Fruit fly (Drosophila melanogaster) whole organism, embryonic: ENCODE measurements around the gene CG7367.

Source experiments
- Adf1 ChIP-seq: fragments of 200-800 bp; sonication (Bioruptor generic); IDR thresholded peaks from 2 replicates; pipeline ENCODE4 v1.3.6; 2022; ENCODE audit warnings: missing biosample characterization, missing genetic modification characterization
- Aef1 ChIP-seq: fragments of 200-800 bp; sonication (Bioruptor generic); IDR thresholded peaks from 3 replicates; pipeline ENCODE4 v1.3.6; 2022; ENCODE audit warnings: missing biosample characterization, missing genetic modification characterization
- Atf6 ChIP-seq: fragments of 200-800 bp; sonication (Bioruptor generic); IDR thresholded peaks from 2 replicates; pipeline ENCODE4 v1.3.6; 2022; ENCODE audit warnings: missing biosample characterization, missing genetic modification characterization
- CG11247 ChIP-seq: fragments of 200-800 bp; sonication (Bioruptor generic); IDR thresholded peaks from 2 replicates; pipeline ENCODE4 v1.3.6; 2022; ENCODE audit warnings: missing biosample characterization, missing genetic modification characterization
- CG11504 ChIP-seq: fragments of 200-800 bp; sonication (Bioruptor generic); optimal IDR thresholded peaks from 3 replicates; lab custom pipeline; 2019; ENCODE audit warnings: missing biosample characterization, mild to moderate bottlenecking, missing genetic modification characterization, moderate library complexity
- CG11695 ChIP-seq: fragments of 200-800 bp; sonication (Bioruptor generic); IDR thresholded peaks from 3 replicates; pipeline ENCODE4 v1.3.6; 2022; ENCODE audit warnings: missing biosample characterization, missing genetic modification characterization
- CG11723 ChIP-seq: fragments of 200-800 bp; sonication (Bioruptor generic); optimal IDR thresholded peaks from 2 replicates; lab custom pipeline; 2017; ENCODE audit warnings: missing biosample characterization, mild to moderate bottlenecking, missing genetic modification characterization
- CG12391 ChIP-seq: fragments of 200-800 bp; sonication (Bioruptor generic); optimal IDR thresholded peaks from 3 replicates; lab custom pipeline; 2018; ENCODE audit warnings: missing biosample characterization, mild to moderate bottlenecking, missing genetic modification characterization, moderate library complexity
- CG12659 ChIP-seq: fragments of 200-800 bp; sonication (Bioruptor generic); optimal IDR thresholded peaks from 3 replicates; lab custom pipeline; 2017; ENCODE audit warnings: mild to moderate bottlenecking, missing biosample characterization, missing genetic modification reagents, missing genetic modification characterization
- CG13424 ChIP-seq: fragments of 200-800 bp; sonication (Bioruptor generic); optimal IDR thresholded peaks from 2 replicates; lab custom pipeline; 2019; ENCODE audit warnings: missing biosample characterization, mild to moderate bottlenecking, missing genetic modification characterization, moderate library complexity
- CG13775 ChIP-seq: fragments of 200-800 bp; sonication (Bioruptor generic); optimal IDR thresholded peaks from 3 replicates; lab custom pipeline; 2017; ENCODE audit warnings: missing biosample characterization, mild to moderate bottlenecking, missing genetic modification characterization
- CG14050 ChIP-seq: fragments of 200-800 bp; sonication (Bioruptor generic); IDR thresholded peaks from 3 replicates; pipeline ENCODE4 v1.3.6; 2022; ENCODE audit warnings: missing biosample characterization, missing genetic modification characterization
- CG14441 ChIP-seq: fragments of 200-800 bp; sonication (Bioruptor generic); IDR thresholded peaks from 2 replicates; pipeline ENCODE4 v1.3.6; 2022; ENCODE audit warnings: missing biosample characterization, missing genetic modification characterization
- CG15269 ChIP-seq: fragments of 200-800 bp; sonication (Bioruptor generic); optimal IDR thresholded peaks from 2 replicates; lab custom pipeline; 2018; ENCODE audit warnings: missing biosample characterization, mild to moderate bottlenecking, missing genetic modification characterization, moderate library complexity
- CG17328 ChIP-seq: fragments of 200-800 bp; sonication (Bioruptor generic); IDR thresholded peaks from 2 replicates; pipeline ENCODE4 v1.3.6; 2022; ENCODE audit warnings: missing biosample characterization, missing genetic modification characterization
- CG18619 ChIP-seq: fragments of 200-800 bp; sonication (Bioruptor generic); optimal IDR thresholded peaks from 3 replicates; lab custom pipeline; 2017; ENCODE audit warnings: missing biosample characterization, mild to moderate bottlenecking, missing genetic modification characterization
- CG18764 ChIP-seq: fragments of 200-800 bp; sonication (Bioruptor generic); optimal IDR thresholded peaks from 3 replicates; lab custom pipeline; 2016; ENCODE audit warnings: missing biosample characterization, missing genetic modification characterization
- CG2120 ChIP-seq: fragments of 200-800 bp; sonication (Bioruptor generic); optimal IDR thresholded peaks from 3 replicates; lab custom pipeline; 2016; ENCODE audit warnings: missing biosample characterization, missing genetic modification characterization
- CG3847 ChIP-seq: fragments of 200-800 bp; sonication (Bioruptor generic); IDR thresholded peaks from 2 replicates; pipeline ENCODE4 v1.3.6; 2022; ENCODE audit warnings: missing biosample characterization, missing genetic modification characterization
- CG4282 ChIP-seq: fragments of 200-800 bp; sonication (Bioruptor generic); optimal IDR thresholded peaks from 2 replicates; lab custom pipeline; 2016; ENCODE audit warnings: missing biosample characterization, missing genetic modification characterization
- CG4820 ChIP-seq: fragments of 200-800 bp; sonication (Bioruptor generic); optimal IDR thresholded peaks from 3 replicates; lab custom pipeline; 2016; ENCODE audit warnings: missing biosample characterization, missing genetic modification characterization
- CG9817 ChIP-seq: fragments of 200-800 bp; sonication (Bioruptor generic); optimal IDR thresholded peaks from 2 replicates; lab custom pipeline; 2018; ENCODE audit warnings: missing biosample characterization, mild to moderate bottlenecking, missing genetic modification characterization, moderate library complexity
- Dbx ChIP-seq: fragments of 200-800 bp; sonication (Bioruptor generic); IDR thresholded peaks from 3 replicates; pipeline ENCODE4 v1.3.6; 2022; ENCODE audit warnings: missing biosample characterization, missing genetic modification characterization
- HLH3B ChIP-seq: fragments of 200-800 bp; sonication (Bioruptor generic); IDR thresholded peaks from 2 replicates; pipeline ENCODE4 v1.3.6; 2022; ENCODE audit warnings: missing biosample characterization, missing genetic modification characterization
- Hmx ChIP-seq: fragments of 200-800 bp; sonication (Bioruptor generic); optimal IDR thresholded peaks from 2 replicates; lab custom pipeline; 2016; ENCODE audit warnings: missing biosample characterization, missing genetic modification characterization
- Jarid2 ChIP-seq: fragments of 200-800 bp; sonication (Bioruptor generic); optimal IDR thresholded peaks from 3 replicates; lab custom pipeline; 2017; ENCODE audit warnings: mild to moderate bottlenecking, missing biosample characterization, missing genetic modification reagents, missing genetic modification characterization
- Mad ChIP-seq: fragments of 200-800 bp; sonication (Bioruptor generic); optimal IDR thresholded peaks from 2 replicates; lab custom pipeline; 2016; ENCODE audit warnings: missing biosample characterization, missing genetic modification characterization
- Meics ChIP-seq: fragments of 200-800 bp; sonication (Bioruptor generic); optimal IDR thresholded peaks from 2 replicates; lab custom pipeline; 2017; ENCODE audit warnings: missing biosample characterization, mild to moderate bottlenecking, missing genetic modification characterization
- Oaz ChIP-seq: fragments of 200-800 bp; sonication (Bioruptor generic); IDR thresholded peaks from 2 replicates; pipeline ENCODE4 v1.3.6; 2022; ENCODE audit warnings: missing biosample characterization, missing genetic modification characterization
- aop ChIP-seq: fragments of 200-800 bp; sonication (Bioruptor generic); IDR thresholded peaks from 2 replicates; pipeline ENCODE4 v1.3.6; 2022; ENCODE audit warnings: missing biosample characterization, missing genetic modification characterization
- ato ChIP-seq: fragments of 200-800 bp; sonication (Bioruptor generic); IDR thresholded peaks from 2 replicates; pipeline ENCODE4 v1.3.6; 2022; ENCODE audit warnings: missing biosample characterization, missing genetic modification characterization; ENCODE audit not compliant: partially characterized antibody
- cg ChIP-seq: fragments of 200-800 bp; sonication (Bioruptor generic); optimal IDR thresholded peaks from 3 replicates; lab custom pipeline; 2019; ENCODE audit warnings: missing biosample characterization, mild to moderate bottlenecking, missing genetic modification characterization, moderate library complexity
- chinmo ChIP-seq: fragments of 200-800 bp; sonication (Bioruptor generic); IDR thresholded peaks from 4 replicates; pipeline ENCODE4 v1.3.6; 2022; ENCODE audit warnings: missing biosample characterization, missing genetic modification characterization; ENCODE audit not compliant: partially characterized antibody
- chm ChIP-seq: fragments of 200-800 bp; sonication (Bioruptor generic); IDR thresholded peaks from 2 replicates; pipeline ENCODE4 v1.3.6; 2022; ENCODE audit warnings: missing biosample characterization, missing genetic modification characterization
- ci ChIP-seq: fragments of 200-800 bp; sonication (Bioruptor generic); IDR thresholded peaks from 3 replicates; pipeline ENCODE4 v1.3.6; 2022; ENCODE audit warnings: missing biosample characterization, missing genetic modification characterization
- exex ChIP-seq: fragments of 200-800 bp; sonication (Bioruptor generic); optimal IDR thresholded peaks from 4 replicates; lab custom pipeline; 2018; ENCODE audit warnings: missing biosample characterization, mild to moderate bottlenecking, missing genetic modification characterization, moderate library complexity
- fd3F ChIP-seq: fragments of 200-800 bp; sonication (Bioruptor generic); optimal IDR thresholded peaks from 2 replicates; lab custom pipeline; 2018; ENCODE audit warnings: missing biosample characterization, mild to moderate bottlenecking, missing genetic modification characterization, moderate library complexity
- gem ChIP-seq: fragments of 200-800 bp; sonication (Bioruptor generic); optimal IDR thresholded peaks from 2 replicates; lab custom pipeline; 2019; ENCODE audit warnings: missing biosample characterization, mild to moderate bottlenecking, missing genetic modification characterization, moderate library complexity
- ham ChIP-seq: fragments of 200-800 bp; sonication (Bioruptor generic); IDR thresholded peaks from 2 replicates; pipeline ENCODE4 v1.3.6; 2022; ENCODE audit warnings: missing biosample characterization, missing genetic modification characterization
- lmd ChIP-seq: fragments of 200-800 bp; sonication (Bioruptor generic); IDR thresholded peaks from 2 replicates; pipeline ENCODE4 v1.3.6; 2022; ENCODE audit warnings: missing biosample characterization, missing genetic modification characterization
- lov ChIP-seq, 2 experiments: fragments of 200-800 bp in 1 of 2; fragments of >200 bp in 1 of 2; sonication (Bioruptor generic) in 1 of 2; IDR thresholded peaks in 1 of 2; optimal IDR thresholded peaks in 1 of 2; 2 replicates in 1 of 2; 3 replicates in 1 of 2; pipeline versions ENCODE4 v1.3.6 to Lab custom; 2017 to 2022; ENCODE audit warnings: missing biosample characterization in 1 of 2, missing genetic modification characterization in 1 of 2
- mirr ChIP-seq: fragments of 200-800 bp; sonication (Bioruptor generic); optimal IDR thresholded peaks from 3 replicates; lab custom pipeline; 2018; ENCODE audit warnings: missing biosample characterization, mild to moderate bottlenecking, missing genetic modification characterization
- pb ChIP-seq: fragments of 200-800 bp; sonication (Bioruptor generic); optimal IDR thresholded peaks from 3 replicates; lab custom pipeline; 2016; ENCODE audit warnings: missing biosample characterization, missing genetic modification characterization
- pfk ChIP-seq: fragments of 200-800 bp; sonication (Bioruptor generic); optimal IDR thresholded peaks from 2 replicates; lab custom pipeline; 2018; ENCODE audit warnings: missing biosample characterization, mild to moderate bottlenecking, missing genetic modification characterization, moderate library complexity
- pita ChIP-seq: fragments of 200-800 bp; sonication (Bioruptor generic); optimal IDR thresholded peaks from 2 replicates; lab custom pipeline; 2017; ENCODE audit warnings: missing biosample characterization, mild to moderate bottlenecking, missing genetic modification characterization
- shn ChIP-seq: fragments of 200-800 bp; sonication (Bioruptor generic); optimal IDR thresholded peaks from 3 replicates; lab custom pipeline; 2016; ENCODE audit warnings: missing biosample characterization, missing genetic modification characterization
- sug ChIP-seq: fragments of 200-800 bp; optimal IDR thresholded peaks from 2 replicates; lab custom pipeline; 2019; ENCODE audit warnings: missing biosample characterization, mild to moderate bottlenecking, missing genetic modification characterization, moderate library complexity
- vfl ChIP-seq: fragments of 200-800 bp; sonication (Bioruptor generic); optimal IDR thresholded peaks from 2 replicates; lab custom pipeline; 2016; ENCODE audit warnings: missing biosample characterization, missing genetic modification characterization
- wor ChIP-seq: fragments of 200-800 bp; sonication (Bioruptor generic); IDR thresholded peaks from 2 replicates; pipeline ENCODE4 v1.3.6; 2022; ENCODE audit warnings: missing biosample characterization, missing genetic modification characterization
- zfh1 ChIP-seq: fragments of 200-800 bp; sonication (Bioruptor generic); IDR thresholded peaks from 3 replicates; pipeline ENCODE4 v1.3.6; 2022; ENCODE audit warnings: missing biosample characterization, missing genetic modification characterization

CG7367 gene

dm6 chr2L:8087468-8087789, 47.8 kb upstream of the CG7367 start (continued):
- TF ChIP-seq Jarid2 = no peak
- no peak for TF ChIP-seq zfh1 (GFP tag; lab: Robert Waterston, UW)
- no peak for TF ChIP-seq aop
- no peak for TF ChIP-seq CG12391 (tag; lab: Kevin White, UChicago)
- TF ChIP-seq CG17328 (GFP tag; lab: Robert Waterston, UW) = no peak
- no peak for TF ChIP-seq Hmx (GFP tag; lab: Kevin White, UChicago)
- no peak for TF ChIP-seq pb
- no peak for TF ChIP-seq shn (GFP tag; lab: Kevin White, UChicago)
- TF ChIP-seq CG18619 = no peak
- TF ChIP-seq fd3F (GFP tag; lab: Kevin White, UChicago) = no peak
- TF ChIP-seq ato (GFP tag; lab: Robert Waterston, UW) = no peak
- TF ChIP-seq CG11723 = no peak
- TF ChIP-seq CG3847 (GFP tag; lab: Robert Waterston, UW) = 0 out of 2 replicates have a peak, but pooled peaks have one; percentile 4
- TF ChIP-seq CG18764 = no peak
- TF ChIP-seq Meics (GFP tag; lab: Kevin White, UChicago) = no peak
- TF ChIP-seq CG4820 = no peak
- TF ChIP-seq lov (optimal IDR thresholded peaks at IDR 0.05; lab: Kevin White, UChicago) = no peak
- TF ChIP-seq lov (GFP tag; IDR thresholded peaks at IDR 0.05; lab: Robert Waterston, UW) = no peak
- peak; percentile 18 for TF ChIP-seq gem (tag; lab: Kevin White, UChicago)
- TF ChIP-seq pfk (GFP tag; lab: Kevin White, UChicago) = no peak
- TF ChIP-seq wor (GFP tag; lab: Robert Waterston, UW) = no peak
- no peak for TF ChIP-seq vfl
- no peak for TF ChIP-seq CG14441 (GFP tag; lab: Robert Waterston, UW)
- TF ChIP-seq CG13775 (GFP tag; lab: Kevin White, UChicago) = no peak
- no peak for TF ChIP-seq Aef1

- TF ChIP-seq Atf6 (GFP tag; lab: Robert Waterston, UW) (no peak), ham (GFP tag; lab: Robert Waterston, UW) (0 out of 2 replicates have a peak, but pooled peaks have one; percentile 10), CG11247 (GFP tag; lab: Robert Waterston, UW) (no peak), CG4282 (GFP tag; lab: Kevin White, UChicago) (no peak), mirr (GFP tag; lab: Kevin White, UChicago) (peak; percentile 32), cg (GFP tag; lab: Kevin White, UChicago) (peak; percentile 48), CG18619 (peak; percentile 12), exex (peak; percentile 38), CG11504 (peak; percentile 34), CG9817 (peak; percentile 20), Jarid2 (no peak), CG14050 (GFP tag; lab: Robert Waterston, UW) (no peak), ci (GFP tag; lab: Robert Waterston, UW) (peak; percentile 58; the same call in 1 of the 3 replicates), lmd (GFP tag; lab: Robert Waterston, UW) (0 out of 2 replicates have a peak, but pooled peaks have one; percentile 28), Mad (no peak), CG2120 (GFP tag; lab: Kevin White, UChicago) (peak; percentile 58), sug (tag; lab: Kevin White, UChicago) (peak; percentile 80), pita (GFP tag; lab: Kevin White, UChicago) (no peak), CG11695 (GFP tag; lab: Robert Waterston, UW) (0 out of 3 replicates have a peak, but pooled peaks have one; percentile 10), HLH3B (GFP tag; lab: Robert Waterston, UW) (0 out of 2 replicates have a peak, but pooled peaks have one; percentile 4), chinmo (GFP tag; lab: Robert Waterston, UW) (peak; percentile 91), Adf1 (GFP tag; lab: Robert Waterston, UW) (peak; percentile 49; the same call in 1 of the 2 replicates), chm (GFP tag; lab: Robert Waterston, UW) (0 out of 2 replicates have a peak, but pooled peaks have one; percentile 33), CG12659 (GFP tag; lab: Kevin White, UChicago) (peak; percentile 33), CG15269 (tag; lab: Kevin White, UChicago) (peak; percentile 36), Oaz (GFP tag; lab: Robert Waterston, UW) (no peak), Dbx (GFP tag; lab: Robert Waterston, UW) (0 out of 3 replicates have a peak, but pooled peaks have one; percentile 5), CG13424 (tag; lab: Kevin White, UChicago) (no peak)
Observed at dm6 chr2L:8086736-8087467, 47.3 kb upstream of the CG7367 start.
